Fruit fly (Drosophila melanogaster): Measurements from ENCODE around the gene Ets65A.

The Ets65A gene

DNA sequence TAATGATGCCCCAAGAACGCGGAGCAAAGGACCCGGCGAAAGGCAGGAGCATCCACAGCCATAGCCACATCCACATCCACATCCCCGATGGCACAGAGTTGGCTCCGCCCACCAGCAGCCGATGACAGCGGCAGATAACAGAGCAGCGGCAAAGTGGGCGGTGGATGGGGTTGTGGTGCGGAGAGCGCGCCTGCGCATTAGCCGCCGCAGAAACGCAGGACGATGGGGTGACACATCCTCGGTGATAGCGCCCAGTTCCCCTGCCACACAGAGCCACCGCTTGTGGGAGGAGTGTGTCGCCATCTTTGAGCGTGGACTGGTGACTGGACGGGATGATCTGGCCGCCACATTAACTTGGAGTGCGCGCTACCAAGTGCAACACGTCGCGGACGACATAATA is at the start of gene Ets65A:
Ets65A (plus strand) TSS at position 348 of the 400 bp plus-strand sequence.
- TF ChIP-seq psq (optimal IDR thresholded peaks at IDR 0.05) (no peak), ttk (optimal IDR thresholded peaks at IDR 0.05) (no peak), h (optimal IDR thresholded peaks at IDR 0.05) (no peak), Myc (optimal IDR thresholded peaks at IDR 0.05) (no peak), Sin3A (optimal IDR thresholded peaks at IDR 0.05) (no peak), insv (optimal IDR thresholded peaks at IDR 0.05) (no peak)

DNA sequence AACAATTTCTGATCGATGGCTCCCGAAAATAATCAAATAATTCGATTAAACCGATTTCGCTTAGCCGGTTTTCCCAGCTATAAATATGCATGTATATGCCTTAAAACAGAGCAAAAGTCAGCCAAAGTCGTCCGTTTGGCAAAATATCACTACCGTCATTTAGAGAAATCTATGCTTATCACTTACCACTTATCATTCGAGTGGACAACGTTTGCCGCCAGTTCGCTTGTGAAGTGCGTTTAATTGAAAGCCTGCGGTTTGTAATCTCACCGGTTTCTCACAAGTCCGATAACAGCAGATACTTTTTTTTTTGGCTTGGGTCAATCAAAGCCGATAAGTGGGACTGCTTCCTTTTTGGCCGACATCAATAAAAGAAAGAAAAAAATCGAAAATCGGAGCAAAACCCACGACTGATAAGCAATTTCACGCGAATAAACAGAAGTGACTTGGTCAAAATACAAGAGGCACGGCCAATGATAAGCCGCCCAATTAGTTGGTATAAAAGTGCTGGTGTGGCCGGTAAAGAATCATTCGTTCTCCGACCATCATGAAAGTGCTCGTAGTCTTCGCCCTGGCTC is 47.1 kb upstream of the Ets65A start, which contains the start of gene Jon65Aiii:
Jon65Aiii (plus strand) TSS at position 528 of the 578 bp plus-strand sequence.
- TF ChIP-seq psq (optimal IDR thresholded peaks at IDR 0.05) = no peak
- TF ChIP-seq Sin3A (optimal IDR thresholded peaks at IDR 0.05) = no peak
- TF ChIP-seq ttk (optimal IDR thresholded peaks at IDR 0.05) = no peak
- TF ChIP-seq insv (optimal IDR thresholded peaks at IDR 0.05) = no peak
- no peak for TF ChIP-seq Myc (optimal IDR thresholded peaks at IDR 0.05)
- no peak for TF ChIP-seq h (optimal IDR thresholded peaks at IDR 0.05)

DNA sequence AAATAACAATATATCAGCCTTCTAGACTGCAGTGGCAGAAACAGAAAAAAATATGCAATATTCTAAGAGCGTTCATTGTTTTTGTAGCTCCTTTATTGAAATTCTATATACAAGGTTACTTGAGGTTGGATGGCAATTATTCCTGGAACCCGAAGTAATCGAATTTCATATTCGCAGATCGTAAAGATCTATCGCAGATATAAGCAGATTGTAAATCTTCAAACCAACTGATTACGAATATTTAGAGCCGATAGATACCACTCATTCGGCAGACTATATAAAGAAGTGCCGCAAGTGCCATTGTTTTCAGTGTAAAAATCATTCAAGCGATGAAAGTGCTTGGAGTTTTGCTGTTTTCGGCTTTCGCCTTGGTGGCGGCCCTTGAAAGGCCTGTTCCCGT is 45.4 kb upstream of the Ets65A start, which contains the start of gene Jon65Aii:
Jon65Aii (plus strand) TSS at position 301 of the 400 bp plus-strand sequence.
- TF ChIP-seq Sin3A (optimal IDR thresholded peaks at IDR 0.05) (no peak), Myc (optimal IDR thresholded peaks at IDR 0.05) (no peak), psq (optimal IDR thresholded peaks at IDR 0.05) (no peak), h (optimal IDR thresholded peaks at IDR 0.05) (no peak)

DNA sequence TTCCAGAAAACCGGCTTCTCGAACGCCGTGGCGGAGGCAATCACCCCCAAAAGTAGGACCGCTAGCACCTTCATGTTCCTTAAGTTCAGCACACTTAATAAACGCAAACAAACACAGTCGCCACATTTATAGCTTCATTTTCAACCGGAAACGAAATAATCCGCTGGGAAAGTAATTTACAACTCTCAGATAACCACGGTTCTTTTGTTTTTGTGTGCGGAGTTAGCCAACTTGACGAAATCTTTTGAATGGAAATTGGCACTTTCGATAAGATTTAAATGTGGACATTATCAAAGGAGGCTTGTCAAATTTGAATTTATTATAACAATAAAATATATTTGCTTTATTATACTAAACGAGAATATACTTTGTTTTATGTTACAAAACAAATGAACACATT is 43.1 kb upstream of the Ets65A start, which contains the start of gene Jon65Ai:
Jon65Ai (minus strand) TSS at position 101 of the 400 bp plus-strand sequence.
- TF ChIP-seq Myc (optimal IDR thresholded peaks at IDR 0.05) (no peak), h (optimal IDR thresholded peaks at IDR 0.05) (no peak), insv (optimal IDR thresholded peaks at IDR 0.05) (no peak), psq (optimal IDR thresholded peaks at IDR 0.05) (no peak), Sin3A (optimal IDR thresholded peaks at IDR 0.05) (no peak)

DNA sequence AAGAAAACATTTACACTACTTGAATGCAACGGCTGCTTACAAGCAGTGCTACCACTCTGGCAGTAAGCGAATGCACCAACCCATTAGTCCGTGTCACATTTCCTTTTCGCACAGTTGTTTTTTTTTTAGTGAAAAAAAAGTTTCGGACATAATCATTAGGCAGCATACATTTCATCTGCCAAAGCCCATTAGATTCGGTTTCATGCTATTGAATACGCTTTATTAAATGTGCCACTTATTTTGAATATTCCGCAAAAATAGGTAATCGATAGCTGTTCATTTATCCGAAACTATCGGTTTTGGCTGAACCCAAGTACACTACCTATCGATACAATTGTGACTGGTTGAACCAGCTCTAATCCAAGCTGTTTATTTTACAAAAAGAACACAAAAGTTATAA is 42.6 kb upstream of the Ets65A start, which contains the start of gene tant:
tant (plus strand) TSS at position 334 of the 400 bp plus-strand sequence.
- TF ChIP-seq psq (optimal IDR thresholded peaks at IDR 0.05) (no peak), Sin3A (optimal IDR thresholded peaks at IDR 0.05) (no peak), insv (optimal IDR thresholded peaks at IDR 0.05) (no peak), ttk (optimal IDR thresholded peaks at IDR 0.05) (no peak), Myc (optimal IDR thresholded peaks at IDR 0.05) (no peak), h (optimal IDR thresholded peaks at IDR 0.05) (no peak)

DNA sequence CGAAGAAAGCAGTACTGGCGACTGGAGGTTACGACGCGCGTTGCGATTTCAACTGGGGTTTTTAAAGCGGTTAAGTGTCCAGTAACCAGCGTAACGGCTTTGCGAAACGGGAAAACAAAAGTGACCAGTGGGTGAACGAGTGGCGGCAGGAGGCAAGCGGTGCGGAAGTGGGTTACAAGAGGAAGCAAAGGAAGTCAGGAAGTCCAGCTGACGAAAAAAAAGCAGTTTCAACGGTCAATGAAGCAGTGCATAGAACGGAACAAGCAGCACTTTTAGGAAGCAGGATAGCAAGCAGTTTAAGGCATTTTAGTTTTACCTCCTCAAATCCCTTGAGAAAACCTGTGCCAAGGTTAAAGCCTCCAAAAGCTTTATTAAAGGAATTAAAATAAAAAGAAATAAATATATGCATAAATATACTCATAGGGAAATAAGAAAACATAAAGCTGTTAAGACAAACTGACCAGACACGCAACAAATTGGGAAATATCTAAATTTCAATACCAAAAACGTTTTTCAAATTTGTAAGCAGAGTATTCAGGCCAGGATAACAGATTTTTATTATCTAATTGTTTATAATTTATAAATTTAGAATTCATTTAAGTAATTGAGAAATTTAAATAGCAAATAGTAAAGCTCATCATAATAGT is 38.2 kb upstream of the Ets65A start, which contains the start of gene CG6592:
CG6592 (plus strand) TSS at position 597 of the 647 bp plus-strand sequence.
- TF ChIP-seq ttk (optimal IDR thresholded peaks at IDR 0.05) = no peak
- no peak for TF ChIP-seq Myc (optimal IDR thresholded peaks at IDR 0.05)
- TF ChIP-seq psq (optimal IDR thresholded peaks at IDR 0.05) = no peak
- TF ChIP-seq h (optimal IDR thresholded peaks at IDR 0.05) = no peak
- TF ChIP-seq insv (optimal IDR thresholded peaks at IDR 0.05) = no peak
- TF ChIP-seq Sin3A (optimal IDR thresholded peaks at IDR 0.05) = no peak

DNA sequence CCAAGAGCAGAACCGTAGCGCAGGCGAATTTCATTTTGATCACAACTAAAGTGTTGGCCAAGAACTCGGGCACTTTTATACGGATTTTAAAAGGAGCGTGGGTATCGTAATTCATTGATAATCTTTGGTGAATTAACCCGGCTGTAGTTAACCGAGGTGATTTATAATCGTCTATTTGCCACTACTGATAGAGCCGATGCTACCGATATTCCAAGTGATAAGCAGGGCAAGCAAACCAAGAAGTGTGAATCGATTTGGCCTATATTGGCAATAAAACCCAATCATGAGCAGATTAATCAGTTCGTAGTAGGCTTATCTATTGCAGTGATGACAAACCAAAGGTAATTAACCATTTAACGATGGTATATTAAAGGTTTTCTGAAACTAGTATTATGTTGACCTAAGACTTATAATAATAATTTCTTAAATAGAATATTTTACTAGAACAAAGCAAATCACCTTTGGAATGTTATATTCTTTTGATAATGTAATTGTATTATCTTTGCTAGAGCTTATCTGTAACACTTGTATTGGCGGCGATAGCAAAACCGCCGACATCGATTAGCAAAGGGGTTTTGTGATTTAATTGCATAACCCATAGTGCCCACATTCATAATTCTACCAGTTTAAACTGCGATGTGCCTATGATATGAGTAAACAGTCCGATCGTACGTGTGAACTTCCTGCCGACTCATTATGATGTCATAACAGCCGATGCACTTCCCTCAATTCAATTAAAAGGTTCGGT is 34.4 kb upstream of the Ets65A start, which contains the start of gene CG10472:
CG10472 (minus strand) TSS at position 51 of the 748 bp plus-strand sequence.
- TF ChIP-seq psq (optimal IDR thresholded peaks at IDR 0.05) (no peak), Sin3A (optimal IDR thresholded peaks at IDR 0.05) (no peak), insv (optimal IDR thresholded peaks at IDR 0.05) (no peak), ttk (optimal IDR thresholded peaks at IDR 0.05) (no peak), Myc (optimal IDR thresholded peaks at IDR 0.05) (no peak), h (optimal IDR thresholded peaks at IDR 0.05) (no peak)

DNA sequence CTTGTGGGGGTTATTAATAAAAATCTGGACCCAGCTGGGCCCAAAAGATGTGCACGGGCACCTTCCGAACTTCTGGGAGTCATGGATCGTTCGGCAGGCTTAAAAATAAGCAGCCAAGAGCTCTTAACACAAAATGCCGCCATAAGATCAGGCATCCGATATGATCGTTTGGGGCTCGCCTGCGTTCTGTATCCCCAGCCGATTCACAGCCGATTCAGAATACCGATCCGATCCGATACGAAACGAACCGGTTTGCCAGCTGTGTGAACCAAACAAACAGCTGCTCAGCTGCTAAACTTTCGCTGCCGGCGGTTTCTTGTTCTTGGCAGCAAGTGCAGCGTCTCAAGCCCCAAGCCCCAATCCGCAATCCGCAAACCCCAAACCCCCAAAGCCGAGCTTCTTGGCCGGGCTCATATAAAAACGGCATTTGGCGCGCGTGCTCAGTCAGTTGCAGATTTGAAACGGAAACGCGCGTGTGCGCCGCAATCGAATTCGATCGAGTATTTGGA is 31.5 kb upstream of the Ets65A start, which contains the start of gene CG42269:
CG42269 (plus strand) TSS at position 416 of the 509 bp plus-strand sequence.
- TF ChIP-seq ttk (optimal IDR thresholded peaks at IDR 0.05) (no peak), insv (optimal IDR thresholded peaks at IDR 0.05) (no peak), h (optimal IDR thresholded peaks at IDR 0.05) (no peak), Myc (optimal IDR thresholded peaks at IDR 0.05) (no peak), psq (optimal IDR thresholded peaks at IDR 0.05) (no peak), Sin3A (optimal IDR thresholded peaks at IDR 0.05) (no peak)

DNA sequence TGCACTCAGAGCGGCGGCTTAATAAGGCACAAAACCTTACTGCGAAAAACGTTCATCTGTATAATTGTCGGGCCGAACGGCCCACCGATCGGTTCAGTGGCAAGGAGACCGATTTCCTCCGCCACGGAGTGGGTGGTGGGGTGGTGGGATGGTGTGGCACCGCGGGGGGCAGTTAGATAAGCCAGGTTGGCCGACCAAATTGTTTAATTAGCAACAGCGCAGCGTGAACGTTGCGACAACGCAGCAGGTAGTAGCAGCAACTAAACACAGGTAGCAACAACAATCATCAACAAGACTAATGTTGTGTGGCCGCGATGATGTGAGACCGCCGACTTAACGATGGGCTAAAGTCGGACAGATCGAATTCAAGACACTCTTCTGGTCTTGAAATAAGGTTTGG is 29.2 kb upstream of the Ets65A start:
- TF ChIP-seq h (optimal IDR thresholded peaks at IDR 0.05) (no peak), Myc (optimal IDR thresholded peaks at IDR 0.05) (no peak), Sin3A (optimal IDR thresholded peaks at IDR 0.05) (no peak), ttk (optimal IDR thresholded peaks at IDR 0.05) (no peak), insv (optimal IDR thresholded peaks at IDR 0.05) (no peak)

DNA sequence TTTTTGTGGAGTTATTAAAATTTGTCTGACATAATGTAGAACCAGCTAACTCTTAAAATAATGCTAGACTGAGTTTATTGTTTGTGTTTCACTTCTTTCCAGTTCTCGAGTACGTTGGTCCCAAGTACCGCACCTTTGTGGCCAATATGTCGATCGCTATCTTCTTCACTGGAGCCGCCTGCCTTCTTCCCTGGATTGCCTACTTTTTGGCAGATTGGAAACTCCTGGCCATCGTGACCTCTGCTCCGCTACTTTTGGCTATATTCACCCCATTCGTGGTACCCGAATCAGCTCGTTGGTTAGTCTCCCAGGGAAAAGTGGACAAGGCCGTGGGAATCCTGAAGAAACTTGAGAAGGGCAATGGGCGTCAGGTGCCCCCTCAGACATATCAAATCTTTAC is 27.3 kb upstream of the Ets65A start:
- TF ChIP-seq Sin3A (optimal IDR thresholded peaks at IDR 0.05) = no peak
- TF ChIP-seq ttk (optimal IDR thresholded peaks at IDR 0.05) = no peak
- no peak for TF ChIP-seq h (optimal IDR thresholded peaks at IDR 0.05)
- TF ChIP-seq Myc (optimal IDR thresholded peaks at IDR 0.05) = no peak
- TF ChIP-seq insv (optimal IDR thresholded peaks at IDR 0.05) = no peak

DNA sequence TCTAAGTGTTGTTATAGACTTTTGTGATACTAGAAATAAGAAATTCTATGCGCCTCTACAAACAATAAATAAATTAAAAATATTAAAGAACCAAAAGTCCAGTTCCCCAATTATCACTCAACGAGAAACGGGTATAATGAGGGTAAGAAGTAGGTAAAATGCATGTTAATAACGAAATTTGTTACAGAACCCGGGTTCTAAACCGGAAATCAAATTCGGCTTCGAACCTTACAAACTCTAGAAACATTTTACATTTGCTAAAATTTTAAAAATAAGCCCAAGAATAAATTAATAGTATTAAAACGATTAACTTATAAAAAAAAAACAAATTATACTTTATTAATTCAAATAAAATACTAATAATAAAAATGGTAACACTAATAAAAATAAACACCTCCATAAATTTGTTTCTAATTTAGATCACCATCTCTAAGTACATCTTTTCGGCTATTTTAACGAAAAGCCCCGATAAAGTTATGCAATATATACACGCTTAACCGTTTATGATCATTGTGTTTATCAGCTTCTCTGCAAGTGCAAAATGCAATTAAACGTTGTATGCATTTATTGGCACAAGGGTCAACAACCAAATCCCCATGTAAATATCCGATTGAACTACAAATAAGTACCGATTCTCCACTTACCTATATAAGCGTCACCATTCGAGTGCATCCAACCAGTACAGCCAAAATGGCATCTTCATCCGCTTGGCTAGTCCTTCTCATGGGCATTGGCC is 25.8 kb upstream of the Ets65A start, which contains the start of gene CG6602:
CG6602 (plus strand) TSS at position 686 of the 736 bp plus-strand sequence.
- no peak for TF ChIP-seq Sin3A (optimal IDR thresholded peaks at IDR 0.05)
- TF ChIP-seq psq (optimal IDR thresholded peaks at IDR 0.05) = no peak
- TF ChIP-seq ttk (optimal IDR thresholded peaks at IDR 0.05) = no peak
- no peak for TF ChIP-seq h (optimal IDR thresholded peaks at IDR 0.05)
- TF ChIP-seq insv (optimal IDR thresholded peaks at IDR 0.05) = no peak
- TF ChIP-seq Myc (optimal IDR thresholded peaks at IDR 0.05) = no peak
